Worm (Caenorhabditis elegans): ENCODE measurements around the gene col-167.

ce11 chrX:6331409-6331808 is 8.1 kb downstream of the col-167 start, which contains the start of gene col-170:
- TF ChIP-seq egl-27 (tag; optimal IDR thresholded peaks at IDR 0.05), result no peak
- TF ChIP-seq fkh-10 (GFP tag; optimal IDR thresholded peaks at IDR 0.05), result no peak
- no peak for TF ChIP-seq ceh-16 (tag; optimal IDR thresholded peaks at IDR 0.05)
- no peak for TF ChIP-seq eor-1 (tag; optimal IDR thresholded peaks at IDR 0.05)
- TF ChIP-seq zag-1 (tag; optimal IDR thresholded peaks at IDR 0.05), result no peak
- TF ChIP-seq skn-1 (tag; optimal IDR thresholded peaks at IDR 0.05), result no peak
